Fruit fly (Drosophila melanogaster) whole organism, prepupa: ENCODE data around the gene Oatp30B.

ENCODE experiments used
- Blimp-1 ChIP-seq: fragments of 200-800 bp; sonication (Bioruptor generic); optimal IDR thresholded peaks from 3 replicates; lab custom pipeline; 2017; ENCODE audit warnings: missing biosample characterization, missing genetic modification characterization, mild to moderate bottlenecking, moderate library complexity, missing genetic modification reagents
- CG11294 ChIP-seq: fragments of 200-800 bp; sonication (Bioruptor generic); IDR thresholded peaks from 2 replicates; pipeline ENCODE4 v1.3.6; 2022; ENCODE audit warnings: missing biosample characterization, missing genetic modification characterization
- CG32006 ChIP-seq: fragments of 200-800 bp; sonication (Bioruptor generic); optimal IDR thresholded peaks from 3 replicates; lab custom pipeline; 2017; ENCODE audit warnings: missing biosample characterization, mild to moderate bottlenecking, missing genetic modification characterization
- Ets21C ChIP-seq: fragments of 200-800 bp; sonication (Bioruptor generic); optimal IDR thresholded peaks from 3 replicates; lab custom pipeline; 2016; ENCODE audit warnings: missing biosample characterization, missing genetic modification characterization
- Smox ChIP-seq: fragments of 200-800 bp; sonication (Bioruptor generic); optimal IDR thresholded peaks from 3 replicates; lab custom pipeline; 2016; ENCODE audit warnings: missing biosample characterization, missing genetic modification characterization
- Sox14 ChIP-seq: fragments of 200-800 bp; sonication (Bioruptor generic); optimal IDR thresholded peaks from 3 replicates; lab custom pipeline; 2016; ENCODE audit warnings: missing biosample characterization, missing genetic modification characterization
- dsx ChIP-seq: fragments of 200-800 bp; optimal IDR thresholded peaks from 3 replicates; lab custom pipeline; 2019; ENCODE audit warnings: missing biosample characterization, mild to moderate bottlenecking, missing genetic modification characterization, moderate library complexity; ENCODE audit not compliant: poor library complexity, severe bottlenecking
- salr ChIP-seq, 2 experiments: fragments of 200-800 bp; sonication (Bioruptor generic); optimal IDR thresholded peaks; 3 replicates each; lab custom pipeline; 2016 to 2018; ENCODE audit warnings: missing biosample characterization in 2 of 2, missing genetic modification characterization in 2 of 2, mild to moderate bottlenecking in 1 of 2

DNA sequence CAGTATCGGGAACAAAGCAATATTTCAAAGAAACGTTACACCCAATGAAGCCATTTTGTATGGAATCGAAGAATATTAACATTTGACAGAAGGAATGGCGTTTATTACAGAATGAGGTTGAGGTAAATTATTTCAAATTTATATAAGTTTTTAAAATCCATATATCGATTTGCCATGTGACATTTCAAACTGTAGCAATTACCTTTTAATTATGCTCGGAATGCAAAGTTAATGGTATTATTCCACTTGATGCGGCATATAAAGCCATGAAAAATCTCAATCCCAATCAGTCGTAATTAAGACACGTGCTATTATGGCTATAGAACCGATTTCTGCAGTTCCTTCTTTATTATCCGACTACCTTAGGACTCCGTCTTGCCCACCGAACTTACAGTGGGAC is 7.2 kb downstream of the Oatp30B start, which contains the start of gene CG31883:
- TF ChIP-seq CG11294 (GFP tag; lab: Robert Waterston, UW) (no peak), salr (GFP tag; optimal IDR thresholded peaks at IDR 0.05; lab: Kevin White, UChicago) (no peak), dsx (GFP tag; lab: Kevin White, UChicago) (no peak), Sox14 (GFP tag; lab: Kevin White, UChicago) (no peak), Smox (GFP tag; lab: Kevin White, UChicago) (no peak), Ets21C (GFP tag; lab: Kevin White, UChicago) (no peak), CG32006 (GFP tag; lab: Kevin White, UChicago) (no peak), Blimp-1 (GFP tag; lab: Kevin White, UChicago) (no peak)
